Fruit fly (Drosophila melanogaster): ENCODE measurements around the gene nom.
A peak's percentile ranks its signal among the peaks of the same experiment; 100 is the strongest.

The nom gene

DNA sequence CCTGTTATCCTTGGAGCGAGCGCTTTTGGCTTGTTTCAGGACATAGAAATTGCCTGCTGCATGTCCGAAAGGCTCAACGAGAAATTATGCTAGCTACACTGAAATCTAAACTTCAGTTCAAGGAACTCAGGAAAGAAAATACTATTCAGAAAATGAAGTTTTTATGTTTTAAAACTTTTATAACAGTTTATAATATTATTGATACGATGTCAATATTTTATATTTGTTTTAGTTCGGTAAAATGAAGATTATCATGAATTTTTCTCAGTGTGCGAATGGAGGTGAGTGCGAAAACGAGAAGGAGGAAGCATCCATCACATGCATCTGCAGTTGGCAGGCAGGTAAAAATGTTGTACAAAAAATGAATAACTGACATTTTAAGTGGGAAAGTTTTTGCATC is 23.4 kb downstream of the nom start (continued):
- TF ChIP-seq fd96Cb (tag; optimal IDR thresholded peaks at IDR 0.05) (peak; percentile 44), NC2β (GFP tag; optimal IDR thresholded peaks at IDR 0.05) (peak; percentile 14), MTF-1 (GFP tag; optimal IDR thresholded peaks at IDR 0.05; ENCODE audit: borderline replicate concordance) (peak; percentile 47), Camta (GFP tag; optimal IDR thresholded peaks at IDR 0.05) (peak; percentile 45), D (optimal IDR thresholded peaks at IDR 0.05) (no peak), D (GFP tag; optimal IDR thresholded peaks at IDR 0.05) (peak; percentile 38), Jarid2 (GFP tag; optimal IDR thresholded peaks at IDR 0.05) (no peak), CG15011 (GFP tag; optimal IDR thresholded peaks at IDR 0.05) (peak; percentile 14), CG4328 (GFP tag; optimal IDR thresholded peaks at IDR 0.05) (no peak), CoRest (tag; optimal IDR thresholded peaks at IDR 0.05) (peak; percentile 67), CG6254 (GFP tag; optimal IDR thresholded peaks at IDR 0.05) (peak; percentile 20), Xrp1 (GFP tag; IDR thresholded peaks at IDR 0.05) (peak; percentile 78), ap (GFP tag; IDR thresholded peaks at IDR 0.05) (peak; percentile 64), unpg (GFP tag; optimal IDR thresholded peaks at IDR 0.05) (peak; percentile 77), CG9932 (GFP tag; IDR thresholded peaks at IDR 0.05) (peak; percentile 36; the same call in 1 of the 2 replicates), CG14965 (GFP tag; optimal IDR thresholded peaks at IDR 0.05; ENCODE audit: borderline replicate concordance) (no peak), Hr51 (GFP tag; optimal IDR thresholded peaks at IDR 0.05) (peak in 1 of 2 experiments; percentile 80), CG6813 (GFP tag; optimal IDR thresholded peaks at IDR 0.05) (peak; percentile 45), CG16813 (GFP tag; IDR thresholded peaks at IDR 0.05; ENCODE audit: partially characterized antibody) (no peak), CG11723 (GFP tag; optimal IDR thresholded peaks at IDR 0.05) (no peak), CG31224 (GFP tag; IDR thresholded peaks at IDR 0.05) (peak; percentile 47; the same call in 1 of the 2 replicates), CG13123 (GFP tag; optimal IDR thresholded peaks at IDR 0.05) (peak; percentile 35), CG13424 (tag; optimal IDR thresholded peaks at IDR 0.05) (peak; percentile 59), az2 (GFP tag; optimal IDR thresholded peaks at IDR 0.05) (peak; percentile 66), Eip74EF (GFP tag; optimal IDR thresholded peaks at IDR 0.05) (peak in 1 of 2 experiments; percentile 19), ro (GFP tag; IDR thresholded peaks at IDR 0.05) (no peak; the same call in 1 of the 2 replicates), CG4360 (GFP tag; IDR thresholded peaks at IDR 0.05) (no peak), gfzf (GFP tag; optimal IDR thresholded peaks at IDR 0.05) (no peak), Neu2 (GFP tag; optimal IDR thresholded peaks at IDR 0.05; ENCODE audit: borderline replicate concordance) (no peak), tup (GFP tag; optimal IDR thresholded peaks at IDR 0.05) (no peak), pan (optimal IDR thresholded peaks at IDR 0.05) (no peak), pan (GFP tag; optimal IDR thresholded peaks at IDR 0.05 in 1 of 2, IDR thresholded peaks at IDR 0.05 in 1 of 2) (peak in 1 of 2 experiments; percentile 63), ftz-f1 (GFP tag; optimal IDR thresholded peaks at IDR 0.05) (no peak), CG1792 (GFP tag; optimal IDR thresholded peaks at IDR 0.05) (no peak), MESR4 (GFP tag; optimal IDR thresholded peaks at IDR 0.05) (no peak), psq (GFP tag; optimal IDR thresholded peaks at IDR 0.05) (no peak), lmd (GFP tag; IDR thresholded peaks at IDR 0.05) (peak; percentile 59), sisA (GFP tag; IDR thresholded peaks at IDR 0.05) (peak; percentile 64; the same call in 1 of the 2 replicates), B-H2 (GFP tag; optimal IDR thresholded peaks at IDR 0.05) (no peak), tll (GFP tag; optimal IDR thresholded peaks at IDR 0.05) (no peak), CG34422 (GFP tag; IDR thresholded peaks at IDR 0.05) (peak; percentile 56; the same call in 2 of the 3 replicates), CG10654 (GFP tag; optimal IDR thresholded peaks at IDR 0.05) (peak; percentile 11), CG12155 (GFP tag; optimal IDR thresholded peaks at IDR 0.05) (peak; percentile 29), CG31388 (GFP tag; optimal IDR thresholded peaks at IDR 0.05) (no peak), nerfin-2 (GFP tag; IDR thresholded peaks at IDR 0.05; ENCODE audit: partially characterized antibody) (no peak), CG12104 (GFP tag; optimal IDR thresholded peaks at IDR 0.05) (peak; percentile 39), CG2712 (tag; optimal IDR thresholded peaks at IDR 0.05) (peak; percentile 76), CG10979 (tag; optimal IDR thresholded peaks at IDR 0.05) (peak; percentile 76), toy (GFP tag; IDR thresholded peaks at IDR 0.05) (no peak), amos (GFP tag; IDR thresholded peaks at IDR 0.05; ENCODE audit: partially characterized antibody) (no peak)

Measured in whole organism, embryonic.